Fruit fly (Drosophila melanogaster): ENCODE data around the gene kst.

dm6 chr3L:3352516-3352915 lies 15.9 kb downstream of the kst start:
- TF ChIP-seq kay (GFP tag; ENCODE audit: borderline replicate concordance), result no peak
- TF ChIP-seq ovo (GFP tag; optimal IDR thresholded peaks at IDR 0.05), result no peak
- no peak for TF ChIP-seq CG12768 (GFP tag; optimal IDR thresholded peaks at IDR 0.05)
- TF ChIP-seq pad (GFP tag; optimal IDR thresholded peaks at IDR 0.05), result no peak
- no peak for TF ChIP-seq CG14711 (tag; optimal IDR thresholded peaks at IDR 0.05)
- TF ChIP-seq CG33017 (tag; optimal IDR thresholded peaks at IDR 0.05), result no peak
- no peak for TF ChIP-seq cic (GFP tag; optimal IDR thresholded peaks at IDR 0.05)
- no peak for TF ChIP-seq bab1 (GFP tag; optimal IDR thresholded peaks at IDR 0.05)
- TF ChIP-seq CG5204 (GFP tag; optimal IDR thresholded peaks at IDR 0.05), result no peak
- no peak for TF ChIP-seq CG11617 (GFP tag; optimal IDR thresholded peaks at IDR 0.05)
- no peak for TF ChIP-seq Hr96 (GFP tag; optimal IDR thresholded peaks at IDR 0.05)
- no peak for TF ChIP-seq Crg-1 (GFP tag; optimal IDR thresholded peaks at IDR 0.05)

Data from whole organism, adult.